Worm (Caenorhabditis elegans) whole organism, L4 larva: ENCODE measurements around the gene ncam-1.

ENCODE experiments used
- D1046.2 ChIP-seq: fragments of 200-800 bp; sonication (Bioruptor generic); IDR thresholded peaks from 2 replicates; pipeline ENCODE4 v1.3.6; 2022; ENCODE audit warnings: missing genetic modification characterization, missing compliant biosample characterization
- F26F4.8 ChIP-seq: fragments of 200-800 bp; sonication (Bioruptor generic); conservative IDR thresholded peaks from 2 replicates; pipeline ENCODE4 v1.3.6; 2022; ENCODE audit warnings: missing genetic modification characterization, missing compliant biosample characterization
- F37D6.2 ChIP-seq: sonication (generic microtip); optimal IDR thresholded peaks from 2 replicates; lab custom pipeline; 2016; ENCODE audit warnings: mild to moderate bottlenecking, missing genetic modification characterization, missing compliant biosample characterization
- F44E2.7 ChIP-seq: fragments of 200-800 bp; sonication (Bioruptor generic); IDR thresholded peaks from 2 replicates; pipeline ENCODE4 v2.1.2; 2022; ENCODE audit warnings: missing genetic modification characterization, missing compliant biosample characterization
- R02D3.7 ChIP-seq: fragments of 150-350 bp; sonication (generic microtip); optimal IDR thresholded peaks from 3 replicates; lab custom pipeline; 2014; ENCODE audit warnings: missing biosample characterization, missing genetic modification characterization
- T20F7.1 ChIP-seq: fragments of 200-800 bp; sonication (Bioruptor generic); optimal IDR thresholded peaks from 2 replicates; lab custom pipeline; 2018; ENCODE audit warnings: mild to moderate bottlenecking, missing genetic modification characterization, missing compliant biosample characterization
- Y48G9A.11 ChIP-seq: fragments of 200-800 bp; sonication (Bioruptor generic); IDR thresholded peaks from 2 replicates; pipeline ENCODE4 v1.3.6; 2022; ENCODE audit warnings: missing genetic modification reagents, missing genetic modification characterization, missing compliant biosample characterization
- Y5F2A.4 ChIP-seq: fragments of 200-800 bp; sonication (Bioruptor generic); optimal IDR thresholded peaks from 2 replicates; lab custom pipeline; 2018; ENCODE audit warnings: mild to moderate bottlenecking, missing genetic modification characterization, missing compliant biosample characterization
- Y75B8A.6 ChIP-seq: fragments of 200-800 bp; sonication (Bioruptor generic); IDR thresholded peaks from 2 replicates; pipeline ENCODE4 v1.3.6; 2022; ENCODE audit warnings: missing genetic modification reagents, missing genetic modification characterization, missing compliant biosample characterization
- ZK337.2 ChIP-seq: fragments of 200-800 bp; sonication (Bioruptor generic); IDR thresholded peaks from 2 replicates; pipeline ENCODE4 v1.3.6; 2022; ENCODE audit warnings: missing genetic modification reagents, missing genetic modification characterization, missing compliant biosample characterization
- attf-4 ChIP-seq: sonication (generic microtip); optimal IDR thresholded peaks from 3 replicates; lab custom pipeline; 2017; ENCODE audit warnings: missing biosample characterization, missing genetic modification characterization
- ceh-28 ChIP-seq: fragments of 150-350 bp; optimal IDR thresholded peaks from 2 replicates; lab custom pipeline; 2014; ENCODE audit warnings: missing biosample characterization, missing genetic modification reagents, missing genetic modification characterization
- ceh-44 ChIP-seq: fragments of 200-800 bp; sonication (Bioruptor generic); IDR thresholded peaks from 2 replicates; pipeline ENCODE4 v1.3.6; 2022; ENCODE audit warnings: missing genetic modification reagents, missing genetic modification characterization, missing compliant biosample characterization
- ceh-82 ChIP-seq: sonication (generic microtip); optimal IDR thresholded peaks from 2 replicates; lab custom pipeline; 2017; ENCODE audit warnings: missing biosample characterization, missing genetic modification characterization
- cey-2 ChIP-seq: sonication (generic microtip); optimal IDR thresholded peaks from 3 replicates; lab custom pipeline; 2017; ENCODE audit warnings: missing genetic modification characterization, mild to moderate bottlenecking, missing compliant biosample characterization, antibody characterized with exemption, borderline replicate concordance; ENCODE audit not compliant: insufficient read depth
- dmd-6 ChIP-seq: fragments of 200-800 bp; sonication (Bioruptor generic); IDR thresholded peaks from 2 replicates; pipeline ENCODE4 v1.3.6; 2022; ENCODE audit warnings: missing genetic modification reagents, missing genetic modification characterization, missing compliant biosample characterization
- dmd-8 ChIP-seq: fragments of 200-800 bp; sonication (Bioruptor generic); IDR thresholded peaks from 2 replicates; pipeline ENCODE4 v1.3.6; 2022; ENCODE audit warnings: missing genetic modification characterization, missing compliant biosample characterization
- duxl-1 ChIP-seq: sonication (generic microtip); optimal IDR thresholded peaks from 2 replicates; lab custom pipeline; 2016; ENCODE audit warnings: mild to moderate bottlenecking, missing genetic modification characterization, moderate library complexity, missing compliant biosample characterization; ENCODE audit not compliant: poor library complexity
- egl-27 ChIP-seq: sonication (generic microtip); optimal IDR thresholded peaks from 3 replicates; lab custom pipeline; 2017; ENCODE audit warnings: missing biosample characterization, missing genetic modification reagents, missing genetic modification characterization
- fos-1 ChIP-seq: fragments of 150-350 bp; optimal IDR thresholded peaks from 2 replicates; lab custom pipeline; 2014; ENCODE audit warnings: missing biosample characterization, missing genetic modification characterization
- gei-8 ChIP-seq: fragments of 200-800 bp; sonication (Bioruptor generic); optimal IDR thresholded peaks from 2 replicates; lab custom pipeline; 2018; ENCODE audit warnings: mild to moderate bottlenecking, missing genetic modification characterization, missing compliant biosample characterization
- hlh-11 ChIP-seq: fragments of 200-800 bp; sonication (Bioruptor generic); optimal IDR thresholded peaks from 2 replicates; lab custom pipeline; 2018; ENCODE audit warnings: mild to moderate bottlenecking, missing genetic modification characterization, missing compliant biosample characterization
- lin-1 ChIP-seq: fragments of 200-800 bp; sonication (Bioruptor generic); IDR thresholded peaks from 2 replicates; pipeline ENCODE4 v1.3.6; 2022; ENCODE audit warnings: missing genetic modification reagents, missing genetic modification characterization, missing compliant biosample characterization
- lin-38 ChIP-seq: fragments of 200-800 bp; sonication (Bioruptor generic); IDR thresholded peaks from 2 replicates; pipeline ENCODE4 v1.3.6; 2022; ENCODE audit warnings: missing genetic modification reagents, missing genetic modification characterization, missing compliant biosample characterization
- mdl-1 ChIP-seq, 2 experiments: fragments of 150-350 bp in 1 of 2; sonication (generic microtip) in 1 of 2; optimal IDR thresholded peaks; 2 replicates each; lab custom pipeline; 2014 to 2017; ENCODE audit warnings: missing biosample characterization in 2 of 2, missing genetic modification characterization in 2 of 2
- mes-2 ChIP-seq: sonication (generic microtip); optimal IDR thresholded peaks from 2 replicates; lab custom pipeline; 2016; ENCODE audit warnings: missing genotype, mild to moderate bottlenecking, missing genetic modification characterization, missing compliant biosample characterization; ENCODE audit not compliant: poor library complexity, severe bottlenecking
- mxl-2 ChIP-seq: fragments of 200-800 bp; sonication (Bioruptor generic); conservative IDR thresholded peaks from 2 replicates; pipeline ENCODE4 v1.3.6; 2022; ENCODE audit warnings: missing genetic modification reagents, missing genetic modification characterization, missing compliant biosample characterization
- mxl-3 ChIP-seq: fragments of 200-800 bp; sonication (Bioruptor generic); optimal IDR thresholded peaks from 2 replicates; lab custom pipeline; 2018; ENCODE audit warnings: mild to moderate bottlenecking, missing genetic modification characterization, missing compliant biosample characterization
- nhr-102 ChIP-seq: sonication (generic microtip); optimal IDR thresholded peaks from 2 replicates; lab custom pipeline; 2016; ENCODE audit warnings: mild to moderate bottlenecking, missing genetic modification characterization, moderate library complexity, missing compliant biosample characterization
- nhr-11 ChIP-seq: fragments of 150-350 bp; optimal IDR thresholded peaks from 2 replicates; lab custom pipeline; 2014; ENCODE audit warnings: missing biosample characterization, missing genetic modification characterization
- nhr-111 ChIP-seq: fragments of 200-800 bp; sonication (Bioruptor generic); optimal IDR thresholded peaks from 2 replicates; lab custom pipeline; 2018; ENCODE audit warnings: mild to moderate bottlenecking, missing genetic modification characterization, missing compliant biosample characterization
- nhr-25 ChIP-seq: sonication (generic microtip); optimal IDR thresholded peaks from 2 replicates; lab custom pipeline; 2017; ENCODE audit warnings: missing genetic modification characterization, mild to moderate bottlenecking, missing compliant biosample characterization, antibody characterized with exemption, moderate library complexity, borderline replicate concordance; ENCODE audit not compliant: insufficient read depth
- nhr-28 ChIP-seq: fragments of 150-350 bp; optimal IDR thresholded peaks from 2 replicates; lab custom pipeline; 2014; ENCODE audit warnings: missing biosample characterization, missing genetic modification characterization
- nhr-41 ChIP-seq: fragments of 200-800 bp; sonication (Bioruptor generic); IDR thresholded peaks from 2 replicates; pipeline ENCODE4 v1.3.6; 2022; ENCODE audit warnings: missing genetic modification reagents, missing genetic modification characterization, missing compliant biosample characterization
- nhr-42 ChIP-seq: fragments of 200-800 bp; sonication (Bioruptor generic); IDR thresholded peaks from 2 replicates; pipeline ENCODE4 v1.3.6; 2022; ENCODE audit warnings: missing genetic modification characterization, missing compliant biosample characterization
- nhr-48 ChIP-seq: sonication (generic microtip); optimal IDR thresholded peaks from 2 replicates; lab custom pipeline; 2016; ENCODE audit warnings: mild to moderate bottlenecking, missing genetic modification characterization, missing compliant biosample characterization
- nhr-6 ChIP-seq: fragments of 150-350 bp; optimal IDR thresholded peaks from 2 replicates; lab custom pipeline; 2014; ENCODE audit warnings: missing biosample characterization, missing genetic modification characterization
- nhr-76 ChIP-seq: fragments of 150-350 bp; optimal IDR thresholded peaks from 2 replicates; lab custom pipeline; 2014; ENCODE audit warnings: missing biosample characterization, missing genetic modification characterization
- nhr-77 ChIP-seq: fragments of 150-350 bp; optimal IDR thresholded peaks from 2 replicates; lab custom pipeline; 2014; ENCODE audit warnings: missing biosample characterization, missing genetic modification characterization
- saeg-2 ChIP-seq: fragments of 200-800 bp; sonication (Bioruptor generic); IDR thresholded peaks from 2 replicates; pipeline ENCODE4 v1.3.6; 2022; ENCODE audit warnings: missing genetic modification reagents, missing genetic modification characterization, missing compliant biosample characterization
- sdz-12 ChIP-seq: fragments of 200-800 bp; sonication (Bioruptor generic); optimal IDR thresholded peaks from 2 replicates; lab custom pipeline; 2018; ENCODE audit warnings: mild to moderate bottlenecking, missing genetic modification characterization, missing compliant biosample characterization
- skn-1 ChIP-seq: fragments of 150-350 bp; optimal IDR thresholded peaks from 2 replicates; lab custom pipeline; 2014; ENCODE audit warnings: missing biosample characterization, missing genetic modification characterization
- snpc-4 ChIP-seq: fragments of 150-350 bp; optimal IDR thresholded peaks from 2 replicates; lab custom pipeline; 2014; ENCODE audit warnings: missing biosample characterization, missing genetic modification characterization
- spr-1 ChIP-seq: sonication (generic microtip); optimal IDR thresholded peaks from 2 replicates; lab custom pipeline; 2016; ENCODE audit warnings: mild to moderate bottlenecking, missing genetic modification characterization, missing compliant biosample characterization
- unc-39 ChIP-seq: sonication (generic microtip); optimal IDR thresholded peaks from 2 replicates; lab custom pipeline; 2017; ENCODE audit warnings: missing biosample characterization, missing genetic modification characterization
- unc-62 ChIP-seq, 3 experiments: fragments of 150-350 bp in 1 of 3; sonication (generic microtip); optimal IDR thresholded peaks in 2 of 3; peaks in 1 of 3; 1 replicate in 1 of 3; 2 replicates in 2 of 3; lab custom pipeline; 2014 to 2017; ENCODE audit warnings: missing biosample characterization in 3 of 3, missing genetic modification characterization in 3 of 3, missing genetic modification reagents in 3 of 3, missing genotype in 1 of 3
- vab-7 ChIP-seq: fragments of 200-800 bp; sonication (Bioruptor generic); IDR thresholded peaks from 2 replicates; pipeline ENCODE4 v1.3.6; 2022; ENCODE audit warnings: missing genetic modification reagents, missing genetic modification characterization, missing compliant biosample characterization
- zfp-2 ChIP-seq: sonication (generic microtip); optimal IDR thresholded peaks from 2 replicates; lab custom pipeline; 2016; ENCODE audit warnings: mild to moderate bottlenecking, missing genetic modification characterization, missing compliant biosample characterization
- zfp-3 ChIP-seq: fragments of 200-800 bp; sonication (Bioruptor generic); conservative IDR thresholded peaks from 2 replicates; pipeline ENCODE4 v1.3.6; 2022; ENCODE audit warnings: missing genetic modification reagents, missing genetic modification characterization, missing compliant biosample characterization
- ztf-11 ChIP-seq: fragments of 150-350 bp; optimal IDR thresholded peaks from 2 replicates; lab custom pipeline; 2014; ENCODE audit warnings: missing biosample characterization, missing genetic modification characterization
- ztf-7 ChIP-seq: fragments of 150-350 bp; optimal IDR thresholded peaks from 2 replicates; lab custom pipeline; 2014; ENCODE audit warnings: missing biosample characterization, missing genetic modification characterization

The ncam-1 gene

DNA sequence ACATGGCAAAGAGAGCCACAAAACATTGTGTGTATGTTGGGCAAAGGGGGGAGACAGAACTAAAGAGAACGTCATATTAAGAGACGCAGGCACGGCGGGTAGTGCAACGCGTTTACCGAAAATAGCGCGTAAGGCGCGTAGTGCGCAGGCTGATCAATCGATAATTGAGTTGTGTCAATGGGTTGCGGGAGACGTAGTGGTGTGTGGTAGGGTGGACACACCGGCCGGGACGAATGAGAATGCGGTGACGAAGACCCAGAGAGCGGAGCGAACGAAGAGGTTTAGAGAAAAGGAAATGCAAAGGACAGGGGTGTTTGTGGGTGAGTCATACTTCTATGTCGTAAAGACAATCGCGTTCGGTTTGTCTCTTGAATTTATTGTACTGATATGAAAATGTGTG, 36.0 kb downstream of the ncam-1 start (continued):
- no peak for TF ChIP-seq ztf-7 (tag; lab: Kevin White, UChicago)
- TF ChIP-seq fos-1, result no peak
- TF ChIP-seq ceh-82, result no peak
- no peak for TF ChIP-seq nhr-102 (tag; lab: Kevin White, UChicago)
- no peak for TF ChIP-seq F44E2.7 (GFP tag; lab: Robert Waterston, UW)
- 0 out of 2 replicates have a peak, but pooled peaks have one; percentile 55 for TF ChIP-seq nhr-42 (GFP tag; lab: Robert Waterston, UW)
- peak; percentile 7 for TF ChIP-seq nhr-25 (tag; lab: Kevin White, UChicago)
- 0 out of 2 replicates have a peak, but pooled peaks have one; percentile 13 for TF ChIP-seq zfp-3
- TF ChIP-seq nhr-76 (tag; lab: Kevin White, UChicago), result no peak
- peak; percentile 89 for TF ChIP-seq duxl-1
- no peak for TF ChIP-seq nhr-41
- peak; percentile 78 for TF ChIP-seq mes-2 (tag; lab: Kevin White, UChicago)
- TF ChIP-seq nhr-6 (tag; lab: Kevin White, UChicago), result peak; percentile 91
- no peak for TF ChIP-seq Y5F2A.4 (GFP tag; lab: Kevin White, UChicago)
- TF ChIP-seq mxl-3 (GFP tag; lab: Kevin White, UChicago), result peak; percentile 78
- no peak for TF ChIP-seq unc-39
- peak; percentile 44 for TF ChIP-seq lin-38 (GFP tag; lab: Robert Waterston, UW)
- TF ChIP-seq ceh-44, result 0 out of 2 replicates have a peak, but pooled peaks have one; percentile 32
- peak; percentile 90 for TF ChIP-seq hlh-11 (tag; lab: Kevin White, UChicago)
- peak; percentile 79 for TF ChIP-seq nhr-28 (tag; lab: Kevin White, UChicago)
- no peak for TF ChIP-seq saeg-2 (GFP tag; lab: Robert Waterston, UW)
- no peak for TF ChIP-seq snpc-4 (tag; lab: Kevin White, UChicago)
- TF ChIP-seq lin-1 (GFP tag; lab: Robert Waterston, UW), result peak; percentile 58; the same call in 1 of the 2 replicates
- TF ChIP-seq attf-4 (tag; lab: Kevin White, UChicago), result no peak
- no peak for TF ChIP-seq gei-8 (GFP tag; lab: Kevin White, UChicago)
- TF ChIP-seq spr-1 (tag; lab: Kevin White, UChicago), result peak; percentile 53
- peak; percentile 64 for TF ChIP-seq dmd-6
- peak; percentile 42 for TF ChIP-seq nhr-11 (tag; lab: Kevin White, UChicago)
- no peak for TF ChIP-seq ZK337.2
- TF ChIP-seq vab-7 (GFP tag; lab: Robert Waterston, UW), result no peak
- TF ChIP-seq Y75B8A.6, result no peak
- no peak for TF ChIP-seq ztf-11 (tag; lab: Kevin White, UChicago)
- TF ChIP-seq mdl-1 (tag; optimal IDR thresholded peaks at IDR 0.05; lab: Kevin White, UChicago), result peak in 1 of 2 experiments; percentile 29
- peak; percentile 8 for TF ChIP-seq nhr-77 (tag; lab: Kevin White, UChicago)
- no peak for TF ChIP-seq dmd-8 (GFP tag; lab: Robert Waterston, UW)
- TF ChIP-seq D1046.2 (GFP tag; lab: Robert Waterston, UW), result no peak
- peak; percentile 62 for TF ChIP-seq nhr-48 (tag; lab: Kevin White, UChicago)
- peak; percentile 90 for TF ChIP-seq ceh-28 (tag; lab: Kevin White, UChicago)
- TF ChIP-seq R02D3.7 (tag; lab: Kevin White, UChicago), result no peak
- no peak for TF ChIP-seq Y48G9A.11 (GFP tag; lab: Robert Waterston, UW)
- TF ChIP-seq mxl-2 (GFP tag; lab: Robert Waterston, UW), result no peak
- no peak for TF ChIP-seq skn-1 (tag; lab: Kevin White, UChicago)
- TF ChIP-seq egl-27 (tag; lab: Kevin White, UChicago), result no peak
- peak; percentile 42 for TF ChIP-seq F37D6.2 (tag; lab: Kevin White, UChicago)
- TF ChIP-seq zfp-2 (tag; lab: Kevin White, UChicago), result no peak
- TF ChIP-seq F26F4.8 (GFP tag; lab: Robert Waterston, UW), result no peak
- TF ChIP-seq cey-2 (tag; lab: Kevin White, UChicago), result no peak
- TF ChIP-seq nhr-111, result no peak
- no peak for TF ChIP-seq sdz-12 (GFP tag; lab: Kevin White, UChicago)
- TF ChIP-seq unc-62 (GFP tag; optimal IDR thresholded peaks at IDR 0.05 in 1 of 2; lab: Kevin White, UChicago), result no peak
- TF ChIP-seq unc-62 (tag; optimal IDR thresholded peaks at IDR 0.05; lab: Kevin White, UChicago), result no peak
- no peak for TF ChIP-seq T20F7.1 (GFP tag; lab: Kevin White, UChicago)
